Worm (Caenorhabditis elegans): ENCODE data around the gene C18H9.6.

C18H9.6 gene

ce11 chrII:6682918-6683317, 18.5 kb downstream of the C18H9.6 start (continued):
- TF ChIP-seq F57C9.4 (tag; optimal IDR thresholded peaks at IDR 0.05), result no peak
- no peak for TF ChIP-seq let-607 (tag; optimal IDR thresholded peaks at IDR 0.05)
- no peak for TF ChIP-seq F10E7.11 (tag; optimal IDR thresholded peaks at IDR 0.05)
- no peak for TF ChIP-seq Y56A3A.18 (GFP tag; IDR thresholded peaks at IDR 0.05)
- no peak for TF ChIP-seq cebp-2 (GFP tag; IDR thresholded peaks at IDR 0.05)
- TF ChIP-seq mes-4 (tag; optimal IDR thresholded peaks at IDR 0.05), result no peak
- TF ChIP-seq C17E4.6 (GFP tag; IDR thresholded peaks at IDR 0.05), result no peak
- no peak for TF ChIP-seq K11D2.4 (GFP tag; IDR thresholded peaks at IDR 0.05)
- no peak for TF ChIP-seq unc-62 (GFP tag; optimal IDR thresholded peaks at IDR 0.05)
- peak; percentile 89 for TF ChIP-seq F33H1.4 (GFP tag; IDR thresholded peaks at IDR 0.05)
- TF ChIP-seq lsl-1 (GFP tag; optimal IDR thresholded peaks at IDR 0.05), result peak; percentile 95
- TF ChIP-seq ztf-22 (GFP tag; optimal IDR thresholded peaks at IDR 0.05), result no peak
- TF ChIP-seq lsy-27 (tag; optimal IDR thresholded peaks at IDR 0.05; ENCODE audit: borderline replicate concordance, insufficient read depth), result no peak

DNA sequence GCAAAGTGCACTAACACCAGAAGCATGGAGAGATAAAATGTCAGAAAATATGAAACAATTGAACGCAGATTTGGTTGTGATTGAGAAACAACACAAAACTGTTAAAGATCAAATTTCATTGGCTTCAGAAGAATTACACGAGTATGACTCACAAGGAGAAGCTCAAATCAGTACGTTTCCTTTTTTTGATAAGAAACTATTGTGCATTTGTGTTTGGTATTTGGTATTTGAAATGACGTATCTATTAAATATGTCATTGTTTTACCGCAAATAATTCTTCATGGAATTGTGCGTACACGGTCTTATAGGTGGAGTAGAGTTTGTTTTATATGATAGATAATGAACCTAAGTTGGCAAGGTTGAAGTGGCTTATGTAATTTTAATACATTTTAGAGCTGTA, 19.9 kb downstream of the C18H9.6 start:
- TF ChIP-seq egl-44 (GFP tag; IDR thresholded peaks at IDR 0.05) (no peak), nhr-80 (tag; optimal IDR thresholded peaks at IDR 0.05) (peak; percentile 43)

ce11 chrII:6679724-6680123, 21.7 kb downstream of the C18H9.6 start, which contains the start of gene ift-74:
ift-74 (plus strand) TSS chrII:6680024.
- no peak for TF ChIP-seq tbp1 (GFP tag; optimal IDR thresholded peaks at IDR 0.05)
- TF ChIP-seq aptf-2 (GFP tag; conservative IDR thresholded peaks at IDR 0.05), result no peak
- no peak for TF ChIP-seq pbrm-1 (GFP tag; IDR thresholded peaks at IDR 0.05)

ce11 chrII:6673894-6674293, 27.5 kb downstream of the C18H9.6 start, which contains the start of gene H43E16.1:
H43E16.1 (plus strand) TSS chrII:6674268.
- TF ChIP-seq B0261.1 (tag; optimal IDR thresholded peaks at IDR 0.05) (no peak), nhr-80 (tag; optimal IDR thresholded peaks at IDR 0.05) (peak; percentile 64), sdz-38 (tag; optimal IDR thresholded peaks at IDR 0.05) (no peak), cebp-2 (GFP tag; IDR thresholded peaks at IDR 0.05) (no peak)

DNA sequence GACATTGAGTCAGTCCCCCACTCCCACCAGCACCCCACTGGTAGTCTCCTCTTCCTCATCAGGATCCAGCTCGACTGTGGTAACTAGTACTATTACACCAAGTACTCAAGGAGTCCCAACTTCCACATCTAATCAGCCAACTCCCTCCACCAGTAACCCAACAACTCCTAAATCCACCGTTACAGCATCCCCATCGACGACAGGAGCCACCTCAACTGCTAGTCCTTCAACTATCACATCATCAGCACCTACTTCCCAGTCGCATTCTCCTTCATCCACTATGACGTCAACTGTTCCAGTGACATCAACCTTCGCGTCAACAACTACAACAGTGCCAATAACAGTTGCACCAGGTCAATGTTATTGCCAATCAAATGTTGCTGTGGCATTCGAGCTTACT, 32.9 kb downstream of the C18H9.6 start:
- TF ChIP-seq gei-17 (GFP tag; optimal IDR thresholded peaks at IDR 0.05) (no peak), nhr-179 (tag; optimal IDR thresholded peaks at IDR 0.05) (no peak), pha-4 (tag; optimal IDR thresholded peaks at IDR 0.05) (no peak), chd-7 (tag; optimal IDR thresholded peaks at IDR 0.05) (no peak), F22D6.2 (tag; optimal IDR thresholded peaks at IDR 0.05) (no peak), ztf-22 (GFP tag; optimal IDR thresholded peaks at IDR 0.05) (no peak), attf-5 (GFP tag; optimal IDR thresholded peaks at IDR 0.05) (no peak), ztf-25 (GFP tag; IDR thresholded peaks at IDR 0.05) (no peak), madf-10 (tag; optimal IDR thresholded peaks at IDR 0.05) (no peak), snpc-3.4 (tag; optimal IDR thresholded peaks at IDR 0.05) (no peak), ets-4 (GFP tag; optimal IDR thresholded peaks at IDR 0.05) (no peak), fkh-3 (tag; optimal IDR thresholded peaks at IDR 0.05) (no peak), ztf-28 (GFP tag; IDR thresholded peaks at IDR 0.05) (no peak), ceh-58 (GFP tag; IDR thresholded peaks at IDR 0.05) (no peak), unc-130 (GFP tag; optimal IDR thresholded peaks at IDR 0.05) (no peak), hmg-1.2 (GFP tag; IDR thresholded peaks at IDR 0.05) (no peak), sdz-38 (tag; optimal IDR thresholded peaks at IDR 0.05) (no peak), bed-2 (GFP tag; IDR thresholded peaks at IDR 0.05) (no peak), C06A6.2 (GFP tag; conservative IDR thresholded peaks at IDR 0.05) (no peak)
